Fruit fly (Drosophila melanogaster) whole organism, prepupa: ENCODE data around the gene ClC-c.

ENCODE experiments used
- Blimp-1 ChIP-seq: fragments of 200-800 bp; sonication (Bioruptor generic); optimal IDR thresholded peaks from 3 replicates; lab custom pipeline; 2017; ENCODE audit warnings: missing biosample characterization, missing genetic modification characterization, mild to moderate bottlenecking, moderate library complexity, missing genetic modification reagents
- CG10631 ChIP-seq: fragments of 200-800 bp; sonication (Bioruptor generic); optimal IDR thresholded peaks from 2 replicates; lab custom pipeline; 2016; ENCODE audit warnings: missing biosample characterization, missing genetic modification characterization
- CG10669 ChIP-seq: fragments of 200-800 bp; sonication (Bioruptor generic); optimal IDR thresholded peaks from 3 replicates; lab custom pipeline; 2018; ENCODE audit warnings: missing biosample characterization, mild to moderate bottlenecking, missing genetic modification characterization, moderate library complexity
- CG11294 ChIP-seq: fragments of 200-800 bp; sonication (Bioruptor generic); IDR thresholded peaks from 2 replicates; pipeline ENCODE4 v1.3.6; 2022; ENCODE audit warnings: missing biosample characterization, missing genetic modification characterization
- CG11762 ChIP-seq: fragments of 200-800 bp; sonication (Bioruptor generic); optimal IDR thresholded peaks from 3 replicates; lab custom pipeline; 2016; ENCODE audit warnings: missing biosample characterization, missing genetic modification characterization; ENCODE audit not compliant: insufficient read depth
- CG1621 ChIP-seq: fragments of 200-800 bp; sonication (Bioruptor generic); optimal IDR thresholded peaks from 3 replicates; lab custom pipeline; 2018; ENCODE audit warnings: missing biosample characterization, mild to moderate bottlenecking, missing genetic modification characterization
- CG16779 ChIP-seq: fragments of 200-800 bp; sonication (Bioruptor generic); optimal IDR thresholded peaks from 3 replicates; lab custom pipeline; 2017; ENCODE audit warnings: missing biosample characterization, mild to moderate bottlenecking, missing genetic modification characterization
- CG3032 ChIP-seq: fragments of 200-800 bp; optimal IDR thresholded peaks from 2 replicates; lab custom pipeline; 2019; ENCODE audit warnings: missing biosample characterization, mild to moderate bottlenecking, missing genetic modification characterization, moderate library complexity
- CG31627 ChIP-seq: fragments of 200-800 bp; sonication (Bioruptor generic); optimal IDR thresholded peaks from 3 replicates; lab custom pipeline; 2016; ENCODE audit warnings: missing biosample characterization, missing genetic modification characterization
- CG32006 ChIP-seq: fragments of 200-800 bp; sonication (Bioruptor generic); optimal IDR thresholded peaks from 3 replicates; lab custom pipeline; 2017; ENCODE audit warnings: missing biosample characterization, mild to moderate bottlenecking, missing genetic modification characterization
- CG6163 ChIP-seq: fragments of 200-800 bp; sonication (Bioruptor generic); IDR thresholded peaks from 3 replicates; pipeline ENCODE4 v1.3.6; 2022; ENCODE audit warnings: missing biosample characterization, missing genetic modification characterization
- CG6792 ChIP-seq: fragments of 200-800 bp; sonication (Bioruptor generic); optimal IDR thresholded peaks from 3 replicates; lab custom pipeline; 2016; ENCODE audit warnings: missing biosample characterization, missing genetic modification characterization
- CG6808 ChIP-seq: fragments of 200-800 bp; sonication (Bioruptor generic); optimal IDR thresholded peaks from 3 replicates; lab custom pipeline; 2017; ENCODE audit warnings: missing biosample characterization, missing genetic modification characterization, mild to moderate bottlenecking, moderate library complexity, missing genetic modification reagents
- CG8119 ChIP-seq: fragments of 200-800 bp; sonication (Bioruptor generic); IDR thresholded peaks from 3 replicates; pipeline ENCODE4 v1.3.6; 2022; ENCODE audit warnings: missing biosample characterization, missing genetic modification characterization
- CG8319 ChIP-seq: fragments of 200-800 bp; sonication (Bioruptor generic); optimal IDR thresholded peaks from 3 replicates; lab custom pipeline; 2016; ENCODE audit warnings: missing biosample characterization, missing genetic modification characterization
- CG8632 ChIP-seq: fragments of 200-800 bp; sonication (Bioruptor generic); optimal IDR thresholded peaks from 3 replicates; lab custom pipeline; 2016; ENCODE audit warnings: missing biosample characterization, missing genetic modification characterization
- CG9139 ChIP-seq: fragments of 200-800 bp; sonication (Bioruptor generic); optimal IDR thresholded peaks from 3 replicates; lab custom pipeline; 2017; ENCODE audit warnings: missing biosample characterization, mild to moderate bottlenecking, missing genetic modification characterization
- Eip75B ChIP-seq: fragments of 200-800 bp; sonication (Bioruptor generic); optimal IDR thresholded peaks from 3 replicates; lab custom pipeline; 2016; ENCODE audit warnings: missing biosample characterization, missing genetic modification characterization
- Eip78C ChIP-seq: fragments of 200-800 bp; sonication (Bioruptor generic); peaks from one replicate; lab custom pipeline; 2016; ENCODE audit warnings: missing biosample characterization, missing genetic modification characterization
- Ets21C ChIP-seq: fragments of 200-800 bp; sonication (Bioruptor generic); optimal IDR thresholded peaks from 3 replicates; lab custom pipeline; 2016; ENCODE audit warnings: missing biosample characterization, missing genetic modification characterization
- Hr38 ChIP-seq: sonication (Bioruptor generic); optimal IDR thresholded peaks from 2 replicates; lab custom pipeline; 2016; ENCODE audit warnings: missing biosample characterization, missing genetic modification characterization
- Hr4 ChIP-seq: fragments of 200-800 bp; sonication (Bioruptor generic); optimal IDR thresholded peaks from 3 replicates; lab custom pipeline; 2016; ENCODE audit warnings: missing biosample characterization, missing genetic modification characterization
- Lpt ChIP-seq: fragments of 200-800 bp; sonication (Bioruptor generic); optimal IDR thresholded peaks from 3 replicates; lab custom pipeline; 2016; ENCODE audit warnings: missing biosample characterization, missing genetic modification characterization
- Sox102F ChIP-seq: fragments of 200-800 bp; sonication (Bioruptor generic); optimal IDR thresholded peaks from 2 replicates; lab custom pipeline; 2016; ENCODE audit warnings: missing biosample characterization, mild to moderate bottlenecking, missing genetic modification characterization
- achi ChIP-seq: fragments of 200-800 bp; sonication (Bioruptor generic); optimal IDR thresholded peaks from 3 replicates; lab custom pipeline; 2016; ENCODE audit warnings: missing biosample characterization, missing genetic modification characterization
- acj6 ChIP-seq: fragments of 200-800 bp; sonication (Bioruptor generic); optimal IDR thresholded peaks from 3 replicates; lab custom pipeline; 2016; ENCODE audit warnings: missing biosample characterization, missing genetic modification characterization
- cyc ChIP-seq: fragments of 200-800 bp; sonication (Bioruptor generic); optimal IDR thresholded peaks from 3 replicates; lab custom pipeline; 2016; ENCODE audit warnings: missing biosample characterization, missing genetic modification characterization
- dsx ChIP-seq: fragments of 200-800 bp; optimal IDR thresholded peaks from 3 replicates; lab custom pipeline; 2019; ENCODE audit warnings: missing biosample characterization, mild to moderate bottlenecking, missing genetic modification characterization, moderate library complexity; ENCODE audit not compliant: poor library complexity, severe bottlenecking
- eg ChIP-seq: fragments of 200-800 bp; sonication (Bioruptor generic); IDR thresholded peaks from 3 replicates; pipeline ENCODE4 v1.3.6; 2022; ENCODE audit warnings: missing biosample characterization, missing genetic modification characterization
- lz ChIP-seq: fragments of 200-800 bp; sonication (Bioruptor generic); optimal IDR thresholded peaks from 3 replicates; lab custom pipeline; 2016; ENCODE audit warnings: missing biosample characterization, missing genetic modification characterization
- net ChIP-seq: fragments of 200-800 bp; sonication (Bioruptor generic); optimal IDR thresholded peaks from 3 replicates; lab custom pipeline; 2016; ENCODE audit warnings: missing biosample characterization, missing genetic modification characterization
- pdm3 ChIP-seq: fragments of 200-800 bp; sonication (Bioruptor generic); optimal IDR thresholded peaks from 3 replicates; lab custom pipeline; 2016; ENCODE audit warnings: missing biosample characterization, missing genetic modification characterization
- salr ChIP-seq, 2 experiments: fragments of 200-800 bp; sonication (Bioruptor generic); optimal IDR thresholded peaks; 3 replicates each; lab custom pipeline; 2016 to 2018; ENCODE audit warnings: missing biosample characterization in 2 of 2, missing genetic modification characterization in 2 of 2, mild to moderate bottlenecking in 1 of 2
- spab ChIP-seq: fragments of 200-800 bp; sonication (Bioruptor generic); optimal IDR thresholded peaks from 2 replicates; lab custom pipeline; 2017; ENCODE audit warnings: missing biosample characterization, mild to moderate bottlenecking, missing genetic modification characterization, missing genetic modification reagents
- svp ChIP-seq: fragments of 200-800 bp; sonication (Bioruptor generic); peaks from one replicate; lab custom pipeline; 2016; ENCODE audit warnings: missing biosample characterization, missing genetic modification characterization
- topi ChIP-seq: fragments of 200-800 bp; sonication (Bioruptor generic); optimal IDR thresholded peaks from 3 replicates; lab custom pipeline; 2016; ENCODE audit warnings: missing biosample characterization, missing genetic modification characterization

Gene ClC-c

DNA sequence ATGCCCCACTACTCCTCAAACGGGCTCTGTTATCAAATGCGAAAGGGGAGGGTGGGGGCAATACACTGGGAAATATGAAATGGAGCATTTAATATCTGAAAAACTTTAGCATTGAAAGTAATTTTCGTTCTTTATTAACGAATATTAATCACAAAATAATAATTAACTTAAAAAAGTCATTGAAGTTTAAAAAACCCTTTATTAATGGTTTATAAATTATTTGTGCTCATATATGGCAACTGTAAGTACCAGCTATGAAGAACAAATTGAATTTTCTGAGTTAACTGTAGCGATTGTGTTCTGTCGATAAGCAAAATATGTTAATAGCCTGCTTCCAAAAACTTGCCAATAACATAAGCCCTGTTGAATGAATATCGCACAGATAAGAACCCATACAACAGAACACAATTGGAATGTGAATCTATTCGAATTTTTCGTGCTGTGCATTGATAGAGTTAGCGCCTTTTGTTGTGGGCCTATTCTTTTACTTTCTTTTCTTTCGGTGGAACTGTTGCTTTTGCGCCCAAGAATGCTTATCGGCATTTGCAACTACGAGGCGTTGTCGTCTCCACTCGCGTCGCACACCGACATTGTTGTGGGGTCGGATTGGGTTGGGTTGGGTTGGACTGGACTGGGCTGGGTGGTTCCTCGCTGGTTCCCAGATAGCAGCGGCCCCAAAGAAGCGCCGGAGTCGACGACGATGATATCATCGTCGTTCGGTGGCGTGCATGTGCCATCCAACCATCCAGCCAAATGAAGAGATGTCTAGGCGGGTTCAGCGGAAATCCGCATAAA is 29.3 kb upstream of the ClC-c start (continued):
- peak; percentile 40; the same call in 2 of the 3 replicates for TF ChIP-seq CG8119
- no peak for TF ChIP-seq CG6163 (GFP tag; lab: Robert Waterston, UW)
- no peak for TF ChIP-seq CG11294 (GFP tag; lab: Robert Waterston, UW)
- no peak for TF ChIP-seq Hr38 (GFP tag; lab: Kevin White, UChicago)
- no peak for TF ChIP-seq CG1621 (tag; lab: Kevin White, UChicago)
- TF ChIP-seq spab (GFP tag; lab: Kevin White, UChicago) = no peak
- TF ChIP-seq CG8632 (GFP tag; lab: Kevin White, UChicago) = peak; percentile 16
- no peak for TF ChIP-seq achi (GFP tag; lab: Kevin White, UChicago)
- TF ChIP-seq Blimp-1 (GFP tag; lab: Kevin White, UChicago) = no peak
- TF ChIP-seq, all 60 proteins: peak for 18

dm6 chr3L:16082251-16082650 is 8.0 kb upstream of the ClC-c start, which contains the start of gene CG33258:
Gene CG33258, plus strand, starts transcription at chr3L:16082551.
- no peak for TF ChIP-seq svp
- TF ChIP-seq spab (GFP tag; lab: Kevin White, UChicago) = no peak
- TF ChIP-seq CG10669 (GFP tag; lab: Kevin White, UChicago) = no peak
- no peak for TF ChIP-seq CG32006 (GFP tag; lab: Kevin White, UChicago)
- TF ChIP-seq Lpt = no peak
- TF ChIP-seq Ets21C = no peak
- no peak for TF ChIP-seq Eip75B (GFP tag; lab: Kevin White, UChicago)
- no peak for TF ChIP-seq CG16779 (tag; lab: Kevin White, UChicago)
- TF ChIP-seq lz = no peak
- TF ChIP-seq acj6 = no peak
- TF ChIP-seq net (GFP tag; lab: Kevin White, UChicago) = no peak
- no peak for TF ChIP-seq pdm3
- TF ChIP-seq cyc (GFP tag; lab: Kevin White, UChicago) = no peak
- TF ChIP-seq eg = no peak
- TF ChIP-seq CG6163 (GFP tag; lab: Robert Waterston, UW) = no peak
- no peak for TF ChIP-seq dsx (GFP tag; lab: Kevin White, UChicago)
- TF ChIP-seq CG11294 (GFP tag; lab: Robert Waterston, UW) = no peak
- no peak for TF ChIP-seq CG9139 (GFP tag; lab: Kevin White, UChicago)
- TF ChIP-seq topi (GFP tag; lab: Kevin White, UChicago) = no peak
- TF ChIP-seq CG11762 (GFP tag; lab: Kevin White, UChicago) = no peak
- TF ChIP-seq, all 60 proteins: peak for 0

- TF ChIP-seq Ets21C = no peak
- TF ChIP-seq Hr4 = no peak
- no peak for TF ChIP-seq lz
- no peak for TF ChIP-seq net (GFP tag; lab: Kevin White, UChicago)
- no peak for TF ChIP-seq CG6792
- no peak for TF ChIP-seq CG10669 (GFP tag; lab: Kevin White, UChicago)
- no peak for TF ChIP-seq CG8319 (GFP tag; lab: Kevin White, UChicago)
- TF ChIP-seq eg = no peak
- no peak for TF ChIP-seq CG11762 (GFP tag; lab: Kevin White, UChicago)
- TF ChIP-seq Sox102F = no peak
- no peak for TF ChIP-seq CG31627 (GFP tag; lab: Kevin White, UChicago)
- TF ChIP-seq topi (GFP tag; lab: Kevin White, UChicago) = no peak
- no peak for TF ChIP-seq CG10631
- TF ChIP-seq CG6808 = no peak
- no peak for TF ChIP-seq CG9139 (GFP tag; lab: Kevin White, UChicago)
- no peak for TF ChIP-seq salr (GFP tag; optimal IDR thresholded peaks at IDR 0.05; lab: Kevin White, UChicago)
- no peak for TF ChIP-seq CG3032 (tag; lab: Kevin White, UChicago)
- no peak for TF ChIP-seq Eip78C (GFP tag; lab: Kevin White, UChicago)
- no peak for TF ChIP-seq acj6
Measured at dm6 chr3L:16083693-16084092, 6.6 kb upstream of the ClC-c start, which contains the start of gene CG13075. Gene CG13075, plus strand, starts transcription at chr3L:16083993.
